Fruit fly (Drosophila melanogaster) whole organism: ENCODE results near the gene HUWE1.

Source experiments
- pan ChIP-seq: fragments of >200 bp; optimal IDR thresholded peaks from 2 replicates; lab custom pipeline; 2017
- usp ChIP-seq: fragments of >200 bp; optimal IDR thresholded peaks from 2 replicates; lab custom pipeline; 2017; ENCODE audit warnings: missing biosample characterization, missing genetic modification characterization, mixed read lengths

DNA sequence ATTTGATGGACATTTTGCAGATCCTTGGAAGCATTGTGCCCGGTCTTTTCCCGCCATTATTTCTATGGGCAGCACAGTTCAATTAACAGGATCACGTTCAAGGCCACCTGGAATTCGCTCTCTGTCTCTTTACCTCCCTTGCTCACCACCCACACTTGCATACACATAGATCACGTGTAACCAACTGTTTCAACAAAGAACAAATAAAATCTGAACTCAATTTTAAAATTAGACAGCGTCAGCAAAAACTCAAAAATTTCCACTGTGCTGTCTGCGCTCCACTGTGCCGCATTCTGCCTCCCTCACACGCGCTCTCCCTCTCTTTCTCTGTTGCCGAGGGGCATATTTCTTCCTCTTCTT lies 2.8 kb upstream of the HUWE1 start:
- TF ChIP-seq usp (GFP tag; lab: Kevin White, UChicago) (no peak), pan (lab: Kevin White, UChicago) (no peak)
